Fruit fly (Drosophila melanogaster) whole organism, prepupa: ENCODE measurements around the gene P5CDh2.

ENCODE experiments used
- Blimp-1 ChIP-seq: fragments of 200-800 bp; sonication (Bioruptor generic); optimal IDR thresholded peaks from 3 replicates; lab custom pipeline; 2017; ENCODE audit warnings: missing biosample characterization, missing genetic modification characterization, mild to moderate bottlenecking, moderate library complexity, missing genetic modification reagents
- CG10631 ChIP-seq: fragments of 200-800 bp; sonication (Bioruptor generic); optimal IDR thresholded peaks from 2 replicates; lab custom pipeline; 2016; ENCODE audit warnings: missing biosample characterization, missing genetic modification characterization
- CG10669 ChIP-seq: fragments of 200-800 bp; sonication (Bioruptor generic); optimal IDR thresholded peaks from 3 replicates; lab custom pipeline; 2018; ENCODE audit warnings: missing biosample characterization, mild to moderate bottlenecking, missing genetic modification characterization, moderate library complexity
- CG11902 ChIP-seq: fragments of 200-800 bp; sonication (Bioruptor generic); optimal IDR thresholded peaks from 3 replicates; lab custom pipeline; 2016; ENCODE audit warnings: missing biosample characterization, missing genetic modification characterization
- CG1621 ChIP-seq: fragments of 200-800 bp; sonication (Bioruptor generic); optimal IDR thresholded peaks from 3 replicates; lab custom pipeline; 2018; ENCODE audit warnings: missing biosample characterization, mild to moderate bottlenecking, missing genetic modification characterization
- CG16779 ChIP-seq: fragments of 200-800 bp; sonication (Bioruptor generic); optimal IDR thresholded peaks from 3 replicates; lab custom pipeline; 2017; ENCODE audit warnings: missing biosample characterization, mild to moderate bottlenecking, missing genetic modification characterization
- CG31627 ChIP-seq: fragments of 200-800 bp; sonication (Bioruptor generic); optimal IDR thresholded peaks from 3 replicates; lab custom pipeline; 2016; ENCODE audit warnings: missing biosample characterization, missing genetic modification characterization
- CG32006 ChIP-seq: fragments of 200-800 bp; sonication (Bioruptor generic); optimal IDR thresholded peaks from 3 replicates; lab custom pipeline; 2017; ENCODE audit warnings: missing biosample characterization, mild to moderate bottlenecking, missing genetic modification characterization
- CG34406 ChIP-seq: fragments of 200-800 bp; sonication (Bioruptor generic); optimal IDR thresholded peaks from 3 replicates; lab custom pipeline; 2016; ENCODE audit warnings: missing biosample characterization, missing genetic modification characterization
- CG3919 ChIP-seq: fragments of 200-800 bp; sonication (Bioruptor generic); optimal IDR thresholded peaks from 3 replicates; lab custom pipeline; 2016; ENCODE audit warnings: missing biosample characterization, missing genetic modification characterization
- CG6163 ChIP-seq: fragments of 200-800 bp; sonication (Bioruptor generic); IDR thresholded peaks from 3 replicates; pipeline ENCODE4 v1.3.6; 2022; ENCODE audit warnings: missing biosample characterization, missing genetic modification characterization
- CG6792 ChIP-seq: fragments of 200-800 bp; sonication (Bioruptor generic); optimal IDR thresholded peaks from 3 replicates; lab custom pipeline; 2016; ENCODE audit warnings: missing biosample characterization, missing genetic modification characterization
- CG6808 ChIP-seq: fragments of 200-800 bp; sonication (Bioruptor generic); optimal IDR thresholded peaks from 3 replicates; lab custom pipeline; 2017; ENCODE audit warnings: missing biosample characterization, missing genetic modification characterization, mild to moderate bottlenecking, moderate library complexity, missing genetic modification reagents
- CG8119 ChIP-seq: fragments of 200-800 bp; sonication (Bioruptor generic); IDR thresholded peaks from 3 replicates; pipeline ENCODE4 v1.3.6; 2022; ENCODE audit warnings: missing biosample characterization, missing genetic modification characterization
- CG8319 ChIP-seq: fragments of 200-800 bp; sonication (Bioruptor generic); optimal IDR thresholded peaks from 3 replicates; lab custom pipeline; 2016; ENCODE audit warnings: missing biosample characterization, missing genetic modification characterization
- CG8632 ChIP-seq: fragments of 200-800 bp; sonication (Bioruptor generic); optimal IDR thresholded peaks from 3 replicates; lab custom pipeline; 2016; ENCODE audit warnings: missing biosample characterization, missing genetic modification characterization
- CG9139 ChIP-seq: fragments of 200-800 bp; sonication (Bioruptor generic); optimal IDR thresholded peaks from 3 replicates; lab custom pipeline; 2017; ENCODE audit warnings: missing biosample characterization, mild to moderate bottlenecking, missing genetic modification characterization
- Eip78C ChIP-seq: fragments of 200-800 bp; sonication (Bioruptor generic); peaks from one replicate; lab custom pipeline; 2016; ENCODE audit warnings: missing biosample characterization, missing genetic modification characterization
- Ets96B ChIP-seq: fragments of 200-800 bp; optimal IDR thresholded peaks from 2 replicates; lab custom pipeline; 2019; ENCODE audit warnings: missing biosample characterization, mild to moderate bottlenecking, missing genetic modification characterization, moderate library complexity
- Gug ChIP-seq: fragments of 200-800 bp; sonication (Bioruptor generic); IDR thresholded peaks from 2 replicates; pipeline ENCODE4 v1.3.6; 2022; ENCODE audit warnings: missing biosample characterization, missing genetic modification characterization
- Hr4 ChIP-seq: fragments of 200-800 bp; sonication (Bioruptor generic); optimal IDR thresholded peaks from 3 replicates; lab custom pipeline; 2016; ENCODE audit warnings: missing biosample characterization, missing genetic modification characterization
- OdsH ChIP-seq: fragments of 200-800 bp; sonication (Bioruptor generic); optimal IDR thresholded peaks from 3 replicates; lab custom pipeline; 2016; ENCODE audit warnings: missing biosample characterization, missing genetic modification characterization
- Sox14 ChIP-seq: fragments of 200-800 bp; sonication (Bioruptor generic); optimal IDR thresholded peaks from 3 replicates; lab custom pipeline; 2016; ENCODE audit warnings: missing biosample characterization, missing genetic modification characterization
- dac ChIP-seq: fragments of 200-800 bp; sonication (Bioruptor generic); optimal IDR thresholded peaks from 2 replicates; lab custom pipeline; 2017; ENCODE audit warnings: missing biosample characterization, mild to moderate bottlenecking, missing genetic modification characterization
- esn ChIP-seq: fragments of 200-800 bp; sonication (Bioruptor generic); optimal IDR thresholded peaks from 2 replicates; lab custom pipeline; 2016; ENCODE audit warnings: missing biosample characterization, mild to moderate bottlenecking, missing genetic modification characterization, moderate library complexity
- fkh ChIP-seq: fragments of 200-800 bp; sonication (Bioruptor generic); optimal IDR thresholded peaks from 3 replicates; lab custom pipeline; 2017; ENCODE audit warnings: missing biosample characterization, mild to moderate bottlenecking, missing genetic modification characterization, moderate library complexity
- salr ChIP-seq, 2 experiments: fragments of 200-800 bp; sonication (Bioruptor generic); optimal IDR thresholded peaks; 3 replicates each; lab custom pipeline; 2016 to 2018; ENCODE audit warnings: missing biosample characterization in 2 of 2, missing genetic modification characterization in 2 of 2, mild to moderate bottlenecking in 1 of 2
- spab ChIP-seq: fragments of 200-800 bp; sonication (Bioruptor generic); optimal IDR thresholded peaks from 2 replicates; lab custom pipeline; 2017; ENCODE audit warnings: missing biosample characterization, mild to moderate bottlenecking, missing genetic modification characterization, missing genetic modification reagents
- ss ChIP-seq, 2 experiments: fragments of 200-800 bp; sonication (Bioruptor generic); optimal IDR thresholded peaks; 2 replicates in 1 of 2; 3 replicates in 1 of 2; lab custom pipeline; 2017 to 2018; ENCODE audit warnings: mild to moderate bottlenecking in 2 of 2, missing biosample characterization in 2 of 2, missing genetic modification characterization in 2 of 2, moderate library complexity in 1 of 2
- svp ChIP-seq: fragments of 200-800 bp; sonication (Bioruptor generic); peaks from one replicate; lab custom pipeline; 2016; ENCODE audit warnings: missing biosample characterization, missing genetic modification characterization
- vri ChIP-seq: fragments of 200-800 bp; sonication (Bioruptor generic); optimal IDR thresholded peaks from 3 replicates; lab custom pipeline; 2016; ENCODE audit warnings: missing biosample characterization, mild to moderate bottlenecking, missing genetic modification characterization

The P5CDh2 gene

DNA sequence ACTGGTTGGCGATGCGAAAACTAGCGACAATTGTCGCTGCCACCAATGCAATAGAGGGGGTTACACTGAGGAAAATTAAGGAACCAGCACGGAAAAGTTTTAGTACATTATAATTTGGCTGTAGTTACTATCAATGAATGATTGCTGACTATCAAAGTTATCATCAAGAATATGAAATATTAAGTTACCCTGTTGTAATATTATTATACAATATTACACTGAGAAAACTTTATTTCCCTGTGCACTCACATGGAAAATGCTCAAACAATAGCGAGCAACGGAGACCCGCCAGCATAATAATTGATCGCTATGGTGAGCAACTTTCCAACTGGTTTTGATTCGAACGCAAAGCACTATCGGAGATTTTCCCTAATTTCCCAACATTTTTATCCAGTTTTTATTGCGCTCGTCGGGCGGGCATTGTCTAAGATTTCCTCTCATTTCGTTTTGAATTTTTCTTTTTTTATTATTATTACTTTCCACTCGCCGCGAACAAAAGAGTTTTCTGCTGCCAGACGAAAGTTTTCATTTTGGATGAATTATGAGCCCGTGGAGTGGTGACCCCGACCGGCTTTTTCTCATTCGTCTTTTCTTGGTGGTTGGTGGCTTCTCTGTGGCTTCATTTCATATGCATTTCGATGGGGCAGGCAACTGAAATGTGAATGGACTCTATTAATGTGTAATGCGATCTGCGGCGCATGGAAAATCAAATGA is 15.4 kb upstream of the P5CDh2 start (continued):
- TF ChIP-seq Hr4 (GFP tag; lab: Kevin White, UChicago), result peak; percentile 96
- no peak for TF ChIP-seq svp (GFP tag; lab: Kevin White, UChicago)
- peak; percentile 89 for TF ChIP-seq Eip78C (GFP tag; lab: Kevin White, UChicago)
- TF ChIP-seq CG8119 (GFP tag; lab: Robert Waterston, UW), result peak; percentile 96
- TF ChIP-seq vri (GFP tag; lab: Kevin White, UChicago), result no peak
- no peak for TF ChIP-seq Blimp-1 (GFP tag; lab: Kevin White, UChicago)
- peak; percentile 13 for TF ChIP-seq spab (GFP tag; lab: Kevin White, UChicago)
- no peak for TF ChIP-seq CG6808
- peak; percentile 84 for TF ChIP-seq Gug (GFP tag; lab: Robert Waterston, UW)
- no peak for TF ChIP-seq CG31627 (GFP tag; lab: Kevin White, UChicago)
- TF ChIP-seq Ets96B, result no peak
- TF ChIP-seq CG16779 (tag; lab: Kevin White, UChicago), result peak; percentile 61
- TF ChIP-seq CG9139 (GFP tag; lab: Kevin White, UChicago), result no peak
- TF ChIP-seq CG1621, result no peak
- TF ChIP-seq dac (GFP tag; lab: Kevin White, UChicago), result peak; percentile 96
- TF ChIP-seq CG10669, result no peak
- TF ChIP-seq CG3919 (GFP tag; lab: Kevin White, UChicago), result peak; percentile 51
- peak; percentile 50 for TF ChIP-seq CG6792 (GFP tag; lab: Kevin White, UChicago)

DNA sequence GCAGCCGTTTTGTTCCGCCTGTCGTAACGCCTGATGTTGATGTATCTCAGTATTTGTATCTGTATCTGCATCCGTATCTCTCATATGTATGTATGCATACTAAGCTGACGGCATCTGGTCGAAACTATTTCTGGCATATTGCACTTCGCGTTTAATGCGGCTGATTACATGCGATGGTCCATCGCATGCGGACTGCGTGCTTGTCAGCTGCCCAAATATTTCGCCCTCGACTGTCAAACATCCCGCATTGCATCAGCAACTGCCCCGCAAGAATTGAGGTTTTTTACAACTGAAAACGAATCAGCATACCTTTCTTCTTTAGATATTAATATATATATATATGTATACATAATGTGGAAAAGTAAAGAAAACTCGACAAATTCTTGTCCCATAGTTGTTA is 14.9 kb upstream of the P5CDh2 start:
- TF ChIP-seq Eip78C (GFP tag; lab: Kevin White, UChicago) (peak; percentile 57), Blimp-1 (GFP tag; lab: Kevin White, UChicago) (no peak), OdsH (GFP tag; lab: Kevin White, UChicago) (no peak), Sox14 (no peak)
- TF ChIP-seq, all 60 proteins: peak for 1

DNA sequence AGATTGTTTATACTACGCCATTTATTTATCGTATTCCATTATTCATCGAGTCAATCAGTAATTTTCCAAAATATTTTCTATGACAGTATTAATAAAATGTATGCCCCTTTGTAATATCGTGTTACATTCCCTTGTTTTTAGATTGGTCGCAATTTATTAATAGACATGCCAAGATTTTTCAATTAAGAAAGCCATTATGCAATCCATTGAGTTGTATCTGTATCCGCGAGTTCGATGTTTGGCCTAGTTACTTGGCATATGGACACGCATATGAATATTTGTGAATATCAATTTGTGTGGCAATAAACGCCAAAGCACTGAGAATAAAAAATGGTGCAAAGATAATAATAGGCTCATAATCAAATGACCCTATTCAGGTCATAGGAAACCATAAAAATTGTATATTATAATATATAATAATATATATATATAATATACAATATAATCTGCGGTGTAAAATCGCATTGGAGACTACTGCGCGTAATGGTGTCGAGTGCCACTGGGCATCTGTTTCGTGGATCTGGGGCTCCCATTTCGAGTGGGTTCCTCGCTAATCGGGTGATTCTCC is 13.8 kb upstream of the P5CDh2 start:
- 0 out of 3 replicates have a peak, but pooled peaks have one; percentile 38 for TF ChIP-seq CG8119 (GFP tag; lab: Robert Waterston, UW)
- TF ChIP-seq esn (GFP tag; lab: Kevin White, UChicago), result no peak
- no peak for TF ChIP-seq Blimp-1 (GFP tag; lab: Kevin White, UChicago)
- TF ChIP-seq salr (GFP tag; optimal IDR thresholded peaks at IDR 0.05; lab: Kevin White, UChicago), result no peak
- TF ChIP-seq CG10631, result no peak
- peak; percentile 15 for TF ChIP-seq CG32006 (GFP tag; lab: Kevin White, UChicago)
- TF ChIP-seq svp (GFP tag; lab: Kevin White, UChicago), result peak; percentile 53
- TF ChIP-seq Eip78C (GFP tag; lab: Kevin White, UChicago), result no peak

DNA sequence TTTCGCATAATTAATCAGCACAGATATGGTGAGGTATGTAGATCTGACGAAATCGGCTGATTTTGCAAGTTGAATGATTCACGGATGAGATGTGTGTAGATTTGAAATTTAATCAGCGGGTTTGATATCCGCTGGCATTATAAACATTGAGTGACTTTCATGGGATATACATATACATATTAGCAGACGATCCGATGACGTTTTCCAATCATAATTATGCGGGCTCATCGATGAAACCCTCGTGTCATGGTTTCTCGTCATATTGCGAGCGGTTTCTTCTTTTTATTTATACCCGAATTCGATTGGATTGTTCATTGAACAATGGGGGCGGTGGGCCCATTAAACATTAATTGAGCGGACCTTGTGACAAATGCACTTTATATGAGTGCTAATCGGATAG is 13.3 kb upstream of the P5CDh2 start:
- TF ChIP-seq Sox14 (no peak), CG9139 (GFP tag; lab: Kevin White, UChicago) (no peak)

DNA sequence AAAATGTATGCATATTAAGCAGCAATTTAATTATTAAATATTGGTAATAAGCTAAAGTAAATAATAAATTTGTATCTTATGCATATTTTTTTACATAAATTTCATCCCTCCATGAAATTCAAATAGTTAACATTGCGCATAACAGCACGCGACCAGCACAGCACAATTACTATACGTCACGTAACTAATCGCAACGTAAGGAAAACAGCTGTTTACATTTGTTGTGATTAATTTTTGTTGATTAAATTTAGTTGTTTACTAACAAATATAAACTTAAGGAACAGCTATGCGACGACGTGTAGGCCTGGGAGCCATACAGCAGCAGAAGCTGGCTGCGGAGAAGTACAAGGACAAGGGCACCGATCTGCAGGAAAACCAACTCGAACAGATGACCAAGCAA is 12.7 kb upstream of the P5CDh2 start, which contains the start of gene lsn:
Gene lsn, plus strand, starts transcription at position 177 of the 400 bp plus-strand sequence.
- TF ChIP-seq fkh (GFP tag; lab: Kevin White, UChicago) (peak; percentile 64), spab (GFP tag; lab: Kevin White, UChicago) (no peak), Eip78C (GFP tag; lab: Kevin White, UChicago) (peak; percentile 53)

DNA sequence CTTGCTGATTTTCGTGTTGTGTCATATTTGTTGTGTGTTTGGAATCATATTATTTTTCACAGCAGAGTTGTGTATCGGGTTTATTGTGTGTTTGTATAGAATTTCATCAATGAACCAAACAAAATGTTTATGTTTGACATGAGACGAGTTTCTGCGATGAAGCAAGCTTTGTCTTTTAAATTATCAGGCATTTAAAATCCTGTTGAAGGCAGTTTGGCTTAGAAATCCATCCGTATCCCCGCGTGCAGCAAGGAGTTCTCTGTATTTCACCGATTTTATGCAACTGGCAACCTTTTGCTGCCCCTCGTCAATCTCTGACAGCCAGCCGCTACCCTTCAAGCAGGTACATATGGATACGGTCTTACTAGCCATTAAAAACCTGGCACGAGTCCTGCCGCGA is 9.9 kb upstream of the P5CDh2 start, which contains the start of the genes CG6569 and Cby:
Gene CG6569, minus strand, starts transcription at position 101 of the 400 bp plus-strand sequence.
Gene Cby, plus strand, starts transcription at position 185 of the 400 bp plus-strand sequence.
- TF ChIP-seq CG6163 (GFP tag; lab: Robert Waterston, UW), result no peak
- no peak for TF ChIP-seq Blimp-1 (GFP tag; lab: Kevin White, UChicago)
- no peak for TF ChIP-seq ss (GFP tag; optimal IDR thresholded peaks at IDR 0.05; lab: Kevin White, UChicago)
- TF ChIP-seq CG8632 (GFP tag; lab: Kevin White, UChicago), result no peak
- TF ChIP-seq esn (GFP tag; lab: Kevin White, UChicago), result no peak
- TF ChIP-seq Sox14, result no peak
- TF ChIP-seq CG34406 (GFP tag; lab: Kevin White, UChicago), result no peak
- TF ChIP-seq CG11902, result no peak
- no peak for TF ChIP-seq CG8319 (GFP tag; lab: Kevin White, UChicago)
